Worm (Caenorhabditis elegans) whole organism, L2 larva: ENCODE results near the gene gcy-7.

ENCODE experiments used
- C34F6.9 ChIP-seq: fragments of 150-350 bp; optimal IDR thresholded peaks from 2 replicates; lab custom pipeline; 2014; ENCODE audit warnings: missing biosample characterization, missing genetic modification characterization
- F13H6.1 ChIP-seq: sonication (generic microtip); optimal IDR thresholded peaks from 2 replicates; lab custom pipeline; 2016; ENCODE audit warnings: missing genetic modification characterization, missing compliant biosample characterization
- Y55F3AM.14 ChIP-seq: fragments of 200-800 bp; sonication (Bioruptor generic); optimal IDR thresholded peaks from 2 replicates; lab custom pipeline; 2018; ENCODE audit warnings: mild to moderate bottlenecking, missing genetic modification characterization, missing compliant biosample characterization
- aly-2 ChIP-seq: fragments of 150-350 bp; optimal IDR thresholded peaks from 2 replicates; lab custom pipeline; 2014; ENCODE audit warnings: missing biosample characterization, missing genetic modification characterization
- ama-1 ChIP-seq: fragments of 150-350 bp; optimal IDR thresholded peaks from 2 replicates; lab custom pipeline; 2018; ENCODE audit warnings: inconsistent platforms
- blmp-1 ChIP-seq: sonication (generic microtip); optimal IDR thresholded peaks from 2 replicates; lab custom pipeline; 2017; ENCODE audit warnings: missing genetic modification characterization, mild to moderate bottlenecking, missing compliant biosample characterization, antibody characterized with exemption, moderate library complexity; ENCODE audit not compliant: insufficient read depth
- ceh-16 ChIP-seq: fragments of 150-350 bp; optimal IDR thresholded peaks from 2 replicates; lab custom pipeline; 2014; ENCODE audit warnings: missing biosample characterization, missing genetic modification characterization
- crh-2 ChIP-seq: sonication (generic microtip); optimal IDR thresholded peaks from 2 replicates; lab custom pipeline; 2017; ENCODE audit warnings: missing biosample characterization, missing genetic modification characterization
- dmd-4 ChIP-seq: sonication (generic microtip); optimal IDR thresholded peaks from 2 replicates; lab custom pipeline; 2017; ENCODE audit warnings: missing biosample characterization, missing genetic modification characterization
- fos-1 ChIP-seq: fragments of 150-350 bp; optimal IDR thresholded peaks from 2 replicates; lab custom pipeline; 2014; ENCODE audit warnings: missing biosample characterization, missing genetic modification characterization
- gmeb-1 ChIP-seq: fragments of 150-350 bp; optimal IDR thresholded peaks from 2 replicates; lab custom pipeline; 2014; ENCODE audit warnings: missing biosample characterization, missing genetic modification characterization
- lin-13 ChIP-seq: fragments of 150-350 bp; optimal IDR thresholded peaks from 2 replicates; lab custom pipeline; 2014; ENCODE audit warnings: missing biosample characterization, missing genetic modification reagents, missing genetic modification characterization
- lsy-2 ChIP-seq, 2 experiments: fragments of 150-350 bp in 1 of 2; sonication (generic microtip) in 1 of 2; optimal IDR thresholded peaks; 2 replicates each; lab custom pipeline; 2014 to 2017; ENCODE audit warnings: missing biosample characterization in 2 of 2, missing genetic modification characterization in 2 of 2
- mab-5 ChIP-seq: fragments of 150-350 bp; optimal IDR thresholded peaks from 2 replicates; lab custom pipeline; 2014; ENCODE audit warnings: missing biosample characterization, missing genetic modification characterization
- mbf-1 ChIP-seq: sonication (generic microtip); optimal IDR thresholded peaks from 2 replicates; lab custom pipeline; 2017; ENCODE audit warnings: missing biosample characterization, missing genetic modification characterization
- mdl-1 ChIP-seq, 2 experiments: fragments of 150-350 bp in 1 of 2; sonication (generic microtip) in 1 of 2; optimal IDR thresholded peaks; 2 replicates each; lab custom pipeline; 2017; ENCODE audit warnings: missing biosample characterization in 2 of 2, missing genetic modification characterization in 2 of 2
- nhr-11 ChIP-seq: fragments of 150-350 bp; optimal IDR thresholded peaks from 2 replicates; lab custom pipeline; 2014; ENCODE audit warnings: missing biosample characterization, missing genetic modification characterization
- nhr-12 ChIP-seq: fragments of 150-350 bp; optimal IDR thresholded peaks from 2 replicates; lab custom pipeline; 2014; ENCODE audit warnings: missing biosample characterization, missing genetic modification characterization
- nhr-129 ChIP-seq: fragments of 150-350 bp; optimal IDR thresholded peaks from 2 replicates; lab custom pipeline; 2014; ENCODE audit warnings: missing biosample characterization, missing genetic modification characterization
- nhr-21 ChIP-seq: fragments of 150-350 bp; optimal IDR thresholded peaks from 2 replicates; lab custom pipeline; 2014; ENCODE audit warnings: missing biosample characterization, missing genetic modification characterization
- nhr-23 ChIP-seq: fragments of 150-350 bp; optimal IDR thresholded peaks from 2 replicates; lab custom pipeline; 2014; ENCODE audit warnings: missing biosample characterization, missing genetic modification reagents, missing genetic modification characterization
- nhr-237 ChIP-seq: fragments of 150-350 bp; optimal IDR thresholded peaks from 2 replicates; lab custom pipeline; 2014; ENCODE audit warnings: missing biosample characterization, missing genetic modification characterization
- nhr-25 ChIP-seq: fragments of 150-350 bp; sonication (generic microtip); optimal IDR thresholded peaks from 3 replicates; lab custom pipeline; 2014; ENCODE audit warnings: missing biosample characterization, missing genetic modification characterization
- nhr-6 ChIP-seq: fragments of 150-350 bp; optimal IDR thresholded peaks from 2 replicates; lab custom pipeline; 2014; ENCODE audit warnings: missing biosample characterization, missing genetic modification characterization
- peb-1 ChIP-seq: fragments of 150-350 bp; optimal IDR thresholded peaks from 2 replicates; lab custom pipeline; 2014; ENCODE audit warnings: missing biosample characterization, missing genetic modification characterization
- sem-4 ChIP-seq: fragments of 150-350 bp; optimal IDR thresholded peaks from 2 replicates; lab custom pipeline; 2014; ENCODE audit warnings: missing biosample characterization, missing genetic modification reagents, missing genetic modification characterization
- sma-9 ChIP-seq, 2 experiments: fragments of 150-350 bp in 1 of 2; sonication (generic microtip) in 1 of 2; optimal IDR thresholded peaks; 2 replicates each; lab custom pipeline; 2014 to 2016; ENCODE audit warnings: missing genetic modification characterization in 2 of 2, mild to moderate bottlenecking in 1 of 2, missing biosample characterization in 1 of 2, missing compliant biosample characterization in 1 of 2, missing genetic modification reagents in 1 of 2, moderate library complexity in 1 of 2
- snpc-4 ChIP-seq: fragments of 150-350 bp; optimal IDR thresholded peaks from 2 replicates; lab custom pipeline; 2014; ENCODE audit warnings: missing biosample characterization, missing genetic modification characterization
- unc-39 ChIP-seq: fragments of 150-350 bp; optimal IDR thresholded peaks from 2 replicates; lab custom pipeline; 2014; ENCODE audit warnings: missing biosample characterization, missing genetic modification characterization
- unc-55 ChIP-seq: fragments of 150-350 bp; sonication (generic microtip); optimal IDR thresholded peaks from 3 replicates; lab custom pipeline; 2014; ENCODE audit warnings: missing biosample characterization, missing genetic modification reagents, missing genetic modification characterization
- zag-1 ChIP-seq: fragments of 150-350 bp; optimal IDR thresholded peaks from 2 replicates; lab custom pipeline; 2014; ENCODE audit warnings: missing biosample characterization, missing genetic modification characterization
- ztf-4 ChIP-seq: fragments of 150-350 bp; optimal IDR thresholded peaks from 2 replicates; lab custom pipeline; 2014; ENCODE audit warnings: missing biosample characterization, missing genetic modification characterization

The gcy-7 gene

DNA sequence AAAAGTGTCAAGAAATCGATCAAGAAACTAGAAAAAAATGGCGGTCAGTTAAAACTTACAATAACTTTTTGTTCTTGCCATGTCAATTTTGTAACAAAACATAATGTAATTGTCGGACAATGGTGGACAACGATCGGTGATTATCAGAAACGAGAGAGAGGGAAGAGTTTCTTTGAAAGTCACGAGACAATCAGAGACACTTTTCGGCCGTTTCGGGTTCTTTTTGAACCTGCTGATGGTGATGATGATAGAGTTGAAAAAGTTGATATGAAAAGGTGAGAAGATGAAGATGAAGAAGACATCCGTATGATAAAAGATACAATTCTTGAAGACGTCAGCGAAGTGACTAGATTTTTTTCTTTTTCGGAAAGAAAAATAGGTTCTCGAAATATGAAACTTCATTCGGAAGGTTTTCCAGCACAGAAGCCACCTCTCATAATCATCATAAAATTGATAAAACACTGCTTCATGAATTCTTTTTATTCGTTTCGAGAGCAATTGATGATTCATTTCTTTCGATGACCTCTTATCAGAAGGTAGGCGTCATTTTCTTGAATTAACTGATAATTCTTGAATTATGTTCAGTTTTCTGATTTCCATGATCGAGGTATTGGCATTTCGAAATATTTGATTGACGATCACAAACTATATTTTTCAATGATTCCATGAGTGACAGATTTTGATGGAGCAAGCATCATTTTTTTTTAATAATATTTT is 39.7 kb downstream of the gcy-7 start (continued):
- peak; percentile 52 for TF ChIP-seq nhr-129 (tag; lab: Kevin White, UChicago)
- TF ChIP-seq mdl-1 (tag; optimal IDR thresholded peaks at IDR 0.05; lab: Kevin White, UChicago), result no peak
- TF ChIP-seq nhr-237 (tag; lab: Kevin White, UChicago), result no peak

DNA sequence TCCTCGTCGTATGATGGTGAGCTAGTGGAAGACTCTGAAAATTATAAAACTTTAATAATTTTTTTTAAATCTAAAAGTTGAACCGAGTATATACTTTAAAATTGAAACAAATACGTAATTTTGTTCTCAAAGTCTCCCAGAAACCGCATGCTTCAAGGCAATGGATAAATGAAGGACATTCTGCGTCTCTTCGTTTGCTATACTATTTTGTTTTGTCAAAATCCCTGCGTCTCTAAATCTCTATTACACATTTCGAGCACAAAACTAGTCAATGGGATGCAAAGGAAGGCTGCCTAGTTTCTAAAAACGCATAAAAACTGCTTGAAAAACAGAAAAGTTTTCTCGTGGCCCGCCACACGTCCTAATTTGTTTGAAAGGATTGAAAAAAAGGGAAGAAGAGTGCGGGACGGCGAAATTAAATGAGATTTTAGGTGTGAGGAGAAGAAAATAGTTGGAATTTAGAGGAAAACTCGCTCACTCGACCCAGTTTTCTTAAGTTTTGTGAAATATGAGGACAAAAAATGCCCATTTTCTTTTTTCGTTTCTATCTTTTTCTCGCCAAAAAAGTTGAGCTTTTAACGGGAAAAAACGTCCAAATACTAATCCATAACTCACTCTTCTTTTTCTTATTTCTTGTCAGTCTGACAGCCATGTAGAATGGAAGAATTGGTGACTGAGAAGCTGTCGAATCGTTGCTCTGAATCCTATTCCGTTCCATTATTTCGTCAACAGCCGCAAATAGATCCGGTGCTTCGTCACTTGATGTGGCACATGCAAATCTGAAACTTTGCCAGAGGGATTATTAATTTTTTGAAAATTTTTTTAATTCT is 41.6 kb downstream of the gcy-7 start:
- TF ChIP-seq mab-5 (tag; lab: Kevin White, UChicago) (no peak), unc-55 (GFP tag; lab: Kevin White, UChicago) (peak; percentile 60), lsy-2 (tag; optimal IDR thresholded peaks at IDR 0.05; lab: Kevin White, UChicago) (peak in 1 of 2 experiments; percentile 20), nhr-21 (tag; lab: Kevin White, UChicago) (no peak), C34F6.9 (tag; lab: Kevin White, UChicago) (peak; percentile 59), sma-9 (GFP tag; optimal IDR thresholded peaks at IDR 0.05; lab: Kevin White, UChicago) (peak; percentile 71), sma-9 (tag; optimal IDR thresholded peaks at IDR 0.05; lab: Kevin White, UChicago) (no peak)

- no peak for TF ChIP-seq Y55F3AM.14
- TF ChIP-seq nhr-23 (tag; lab: Kevin White, UChicago), result no peak
- TF ChIP-seq crh-2 (tag; lab: Kevin White, UChicago), result peak; percentile 37
- TF ChIP-seq unc-39 (tag; lab: Kevin White, UChicago), result no peak
- peak; percentile 73 for TF ChIP-seq blmp-1 (tag; lab: Kevin White, UChicago)
- TF ChIP-seq lin-13 (GFP tag; lab: Kevin White, UChicago), result no peak
- no peak for TF ChIP-seq mbf-1 (tag; lab: Kevin White, UChicago)
- no peak for TF ChIP-seq peb-1 (tag; lab: Kevin White, UChicago)
- TF ChIP-seq F13H6.1 (tag; lab: Kevin White, UChicago), result peak; percentile 36
- no peak for TF ChIP-seq nhr-21 (tag; lab: Kevin White, UChicago)
- no peak for TF ChIP-seq lsy-2 (tag; optimal IDR thresholded peaks at IDR 0.05; lab: Kevin White, UChicago)
- peak; percentile 65 for TF ChIP-seq fos-1 (tag; lab: Kevin White, UChicago)
- TF ChIP-seq nhr-25, result peak; percentile 35
- peak; percentile 36 for TF ChIP-seq nhr-129 (tag; lab: Kevin White, UChicago)
- TF ChIP-seq snpc-4 (tag; lab: Kevin White, UChicago), result no peak
- TF ChIP-seq sem-4 (tag; lab: Kevin White, UChicago), result no peak
- TF ChIP-seq gmeb-1 (tag; lab: Kevin White, UChicago), result peak; percentile 32
- TF ChIP-seq sma-9 (GFP tag; optimal IDR thresholded peaks at IDR 0.05; lab: Kevin White, UChicago), result peak; percentile 5
- no peak for TF ChIP-seq sma-9 (tag; optimal IDR thresholded peaks at IDR 0.05; lab: Kevin White, UChicago)
- no peak for TF ChIP-seq ceh-16 (tag; lab: Kevin White, UChicago)
- TF ChIP-seq ztf-4 (tag; lab: Kevin White, UChicago), result no peak
Observed at ce11 chrV:8434400-8434827, 47.3 kb downstream of the gcy-7 start.

ce11 chrV:8435292-8435691 is 48.1 kb downstream of the gcy-7 start:
- TF ChIP-seq ama-1 (lab: Kevin White, UChicago), result no peak
- TF ChIP-seq snpc-4 (tag; lab: Kevin White, UChicago), result no peak
- TF ChIP-seq nhr-11, result no peak
- TF ChIP-seq nhr-25, result no peak
- no peak for TF ChIP-seq mab-5 (tag; lab: Kevin White, UChicago)
- TF ChIP-seq peb-1 (tag; lab: Kevin White, UChicago), result no peak
- no peak for TF ChIP-seq crh-2 (tag; lab: Kevin White, UChicago)
- TF ChIP-seq sem-4 (tag; lab: Kevin White, UChicago), result no peak
- no peak for TF ChIP-seq zag-1 (tag; lab: Kevin White, UChicago)
- TF ChIP-seq aly-2 (tag; lab: Kevin White, UChicago), result no peak
- no peak for TF ChIP-seq nhr-12 (tag; lab: Kevin White, UChicago)
- TF ChIP-seq nhr-6, result no peak
- TF ChIP-seq lin-13 (GFP tag; lab: Kevin White, UChicago), result no peak
- TF ChIP-seq ztf-4 (tag; lab: Kevin White, UChicago), result no peak
- no peak for TF ChIP-seq dmd-4
